Worm (Caenorhabditis elegans) whole organism, late embryonic: Measurements from ENCODE around the gene lgc-53.

Experiments
- ama-1 ChIP-seq: fragments of 150-350 bp; optimal IDR thresholded peaks from 2 replicates; lab custom pipeline; 2014
- pag-3 ChIP-seq: sonication (generic microtip); optimal IDR thresholded peaks from 2 replicates; lab custom pipeline; 2016; ENCODE audit warnings: missing compliant biosample characterization, missing genetic modification characterization, borderline replicate concordance
- ttx-3 ChIP-seq: sonication (generic microtip); optimal IDR thresholded peaks from 2 replicates; lab custom pipeline; 2016; ENCODE audit warnings: missing genetic modification reagents, missing genetic modification characterization, missing compliant biosample characterization
- zip-5 ChIP-seq: sonication (generic microtip); optimal IDR thresholded peaks from 2 replicates; lab custom pipeline; 2016; ENCODE audit warnings: missing genetic modification characterization, missing compliant biosample characterization

DNA sequence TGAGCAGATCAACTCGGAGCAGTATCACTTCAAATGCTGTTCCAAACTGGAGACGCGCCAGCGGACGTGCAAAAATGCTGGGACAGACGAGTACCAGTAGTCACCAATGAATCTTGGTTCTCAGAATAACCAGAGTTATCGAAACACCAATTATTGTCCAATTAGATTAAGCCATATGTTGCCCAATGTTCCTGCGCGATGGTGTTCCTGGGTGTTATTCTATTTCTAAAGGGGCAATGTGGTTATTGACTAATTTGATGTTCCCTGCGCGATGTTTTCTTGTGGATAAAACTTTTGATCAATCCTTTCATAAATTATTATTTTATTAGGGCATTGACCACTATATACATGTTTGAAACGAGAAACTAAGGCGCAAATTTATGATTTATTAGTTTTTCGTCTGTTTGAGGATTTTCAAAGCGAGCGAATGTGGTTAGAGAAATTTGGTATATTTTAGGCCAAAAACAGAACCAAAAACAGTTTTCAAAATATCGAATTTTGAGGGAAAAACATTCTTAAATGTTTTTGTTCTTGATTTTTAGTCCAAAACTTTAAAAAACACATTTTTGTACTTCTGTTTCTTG, 29.5 kb upstream of the lgc-53 start:
- TF ChIP-seq ttx-3 (tag; lab: Kevin White, UChicago) (peak; percentile 29), ama-1 (no peak), zip-5 (tag; lab: Kevin White, UChicago) (peak; percentile 30), pag-3 (no peak)
